Worm (Caenorhabditis elegans) whole organism, L2 larva: ENCODE results near the gene tag-266.

ENCODE experiments used
- F13H6.1 ChIP-seq: sonication (generic microtip); optimal IDR thresholded peaks from 2 replicates; lab custom pipeline; 2016; ENCODE audit warnings: missing genetic modification characterization, missing compliant biosample characterization
- ZK546.5 ChIP-seq: sonication (generic microtip); optimal IDR thresholded peaks from 2 replicates; lab custom pipeline; 2017; ENCODE audit warnings: missing biosample characterization, missing genetic modification characterization
- aly-2 ChIP-seq: fragments of 150-350 bp; optimal IDR thresholded peaks from 2 replicates; lab custom pipeline; 2014; ENCODE audit warnings: missing biosample characterization, missing genetic modification characterization
- ama-1 ChIP-seq: fragments of 150-350 bp; optimal IDR thresholded peaks from 2 replicates; lab custom pipeline; 2018; ENCODE audit warnings: inconsistent platforms
- lin-11 ChIP-seq: fragments of 150-350 bp; sonication (generic microtip); optimal IDR thresholded peaks from 2 replicates; lab custom pipeline; 2014; ENCODE audit warnings: missing biosample characterization, missing genetic modification characterization, inconsistent platforms, mixed read lengths
- lsy-2 ChIP-seq, 2 experiments: fragments of 150-350 bp in 1 of 2; sonication (generic microtip) in 1 of 2; optimal IDR thresholded peaks; 2 replicates each; lab custom pipeline; 2014 to 2017; ENCODE audit warnings: missing biosample characterization in 2 of 2, missing genetic modification characterization in 2 of 2
- nhr-10 ChIP-seq: sonication (generic microtip); optimal IDR thresholded peaks from 2 replicates; lab custom pipeline; 2017; ENCODE audit warnings: missing biosample characterization, missing genetic modification characterization
- nhr-129 ChIP-seq: fragments of 150-350 bp; optimal IDR thresholded peaks from 2 replicates; lab custom pipeline; 2014; ENCODE audit warnings: missing biosample characterization, missing genetic modification characterization
- nhr-6 ChIP-seq: fragments of 150-350 bp; optimal IDR thresholded peaks from 2 replicates; lab custom pipeline; 2014; ENCODE audit warnings: missing biosample characterization, missing genetic modification characterization
- unc-62 ChIP-seq: fragments of 150-350 bp; optimal IDR thresholded peaks from 2 replicates; lab custom pipeline; 2014; ENCODE audit warnings: missing biosample characterization, missing genetic modification reagents, missing genetic modification characterization
- zag-1 ChIP-seq: fragments of 150-350 bp; optimal IDR thresholded peaks from 2 replicates; lab custom pipeline; 2014; ENCODE audit warnings: missing biosample characterization, missing genetic modification characterization
- ztf-11 ChIP-seq: sonication (generic microtip); optimal IDR thresholded peaks from 2 replicates; lab custom pipeline; 2017; ENCODE audit warnings: missing biosample characterization, missing genetic modification characterization

- TF ChIP-seq ama-1 (lab: Kevin White, UChicago), result no peak
- TF ChIP-seq F13H6.1 (tag; lab: Kevin White, UChicago), result no peak
- TF ChIP-seq ztf-11 (tag; lab: Kevin White, UChicago), result no peak
- no peak for TF ChIP-seq lin-11
- TF ChIP-seq unc-62 (GFP tag; lab: Kevin White, UChicago), result no peak
- no peak for TF ChIP-seq lsy-2 (tag; optimal IDR thresholded peaks at IDR 0.05; lab: Kevin White, UChicago)
- TF ChIP-seq ZK546.5 (tag; lab: Kevin White, UChicago), result no peak
- no peak for TF ChIP-seq nhr-129 (tag; lab: Kevin White, UChicago)
- TF ChIP-seq aly-2, result no peak
- TF ChIP-seq zag-1 (tag; lab: Kevin White, UChicago), result no peak
- TF ChIP-seq nhr-10 (tag; lab: Kevin White, UChicago), result no peak
- no peak for TF ChIP-seq nhr-6 (tag; lab: Kevin White, UChicago)
These were observed 41.3 kb downstream of the tag-266 start, which contains the start of gene Y55B1AR.2 for ce11 chrIII:598687-599086.
